Worm (Caenorhabditis elegans) whole organism, late embryonic: Measurements from ENCODE around the gene slt-1.
A peak's percentile ranks its signal among the peaks of the same experiment; 100 is the strongest.

Experiments used
- C08G9.2 ChIP-seq: sonication (generic microtip); optimal IDR thresholded peaks from 2 replicates; lab custom pipeline; 2016; ENCODE audit warnings: mild to moderate bottlenecking, missing genetic modification characterization, moderate library complexity, missing compliant biosample characterization
- C38D4.7 ChIP-seq: fragments of 200-800 bp; sonication (Bioruptor generic); optimal IDR thresholded peaks from 2 replicates; lab custom pipeline; 2018; ENCODE audit warnings: mild to moderate bottlenecking, missing genetic modification characterization, moderate library complexity, missing compliant biosample characterization
- K02D7.2 ChIP-seq: sonication (generic microtip); optimal IDR thresholded peaks from 2 replicates; lab custom pipeline; 2017; ENCODE audit warnings: mild to moderate bottlenecking, missing genetic modification characterization, missing compliant biosample characterization
- Y22D7AL.16 ChIP-seq: sonication (generic microtip); optimal IDR thresholded peaks from 2 replicates; lab custom pipeline; 2016; ENCODE audit warnings: missing genetic modification characterization, missing compliant biosample characterization
- ahr-1 ChIP-seq: sonication (generic microtip); optimal IDR thresholded peaks from 2 replicates; lab custom pipeline; 2016; ENCODE audit warnings: missing genetic modification characterization, missing compliant biosample characterization
- ceh-18 ChIP-seq: sonication (generic microtip); optimal IDR thresholded peaks from 2 replicates; lab custom pipeline; 2016; ENCODE audit warnings: missing genetic modification characterization, missing compliant biosample characterization
- ceh-19 ChIP-seq: fragments of 200-800 bp; sonication (Bioruptor generic); optimal IDR thresholded peaks from 2 replicates; lab custom pipeline; 2018; ENCODE audit warnings: mild to moderate bottlenecking, missing genetic modification characterization, missing compliant biosample characterization
- ceh-2 ChIP-seq: sonication (generic microtip); optimal IDR thresholded peaks from 2 replicates; lab custom pipeline; 2016; ENCODE audit warnings: missing genotype, missing genetic modification characterization, missing compliant biosample characterization
- ceh-34 ChIP-seq: sonication (generic microtip); optimal IDR thresholded peaks from 2 replicates; lab custom pipeline; 2016; ENCODE audit warnings: mild to moderate bottlenecking, missing genetic modification characterization, missing compliant biosample characterization
- che-1 ChIP-seq: sonication (generic microtip); optimal IDR thresholded peaks from 2 replicates; lab custom pipeline; 2016; ENCODE audit warnings: mild to moderate bottlenecking, missing genetic modification characterization, missing compliant biosample characterization
- dmd-4 ChIP-seq: sonication (generic microtip); optimal IDR thresholded peaks from 2 replicates; lab custom pipeline; 2016; ENCODE audit warnings: borderline replicate concordance, missing genetic modification characterization, missing compliant biosample characterization
- dve-1 ChIP-seq: sonication (generic microtip); optimal IDR thresholded peaks from 2 replicates; lab custom pipeline; 2017; ENCODE audit warnings: antibody characterized with exemption, mild to moderate bottlenecking, missing genetic modification characterization, missing compliant biosample characterization
- elt-2 ChIP-seq: sonication (generic microtip); optimal IDR thresholded peaks from 2 replicates; lab custom pipeline; 2016; ENCODE audit warnings: missing genetic modification reagents, missing genetic modification characterization, missing compliant biosample characterization
- fax-1 ChIP-seq: sonication (generic microtip); optimal IDR thresholded peaks from 2 replicates; lab custom pipeline; 2016; ENCODE audit warnings: missing genotype, missing genetic modification characterization, missing compliant biosample characterization
- fkh-6 ChIP-seq: sonication (generic microtip); optimal IDR thresholded peaks from 2 replicates; lab custom pipeline; 2016; ENCODE audit warnings: missing genetic modification characterization, missing compliant biosample characterization
- hlh-13 ChIP-seq: fragments of 200-800 bp; sonication (Bioruptor generic); optimal IDR thresholded peaks from 2 replicates; lab custom pipeline; 2018; ENCODE audit warnings: mild to moderate bottlenecking, missing genetic modification characterization, missing compliant biosample characterization
- hlh-15 ChIP-seq: sonication (generic microtip); optimal IDR thresholded peaks from 2 replicates; lab custom pipeline; 2016; ENCODE audit warnings: missing genetic modification characterization, missing compliant biosample characterization
- hlh-6 ChIP-seq: sonication (generic microtip); optimal IDR thresholded peaks from 2 replicates; lab custom pipeline; 2016; ENCODE audit warnings: missing genotype, missing genetic modification characterization, missing compliant biosample characterization
- hlh-8 ChIP-seq: sonication (generic microtip); optimal IDR thresholded peaks from 2 replicates; lab custom pipeline; 2016; ENCODE audit warnings: missing genotype, missing genetic modification characterization, missing compliant biosample characterization
- lim-6 ChIP-seq: sonication (generic microtip); optimal IDR thresholded peaks from 2 replicates; lab custom pipeline; 2016; ENCODE audit warnings: missing genetic modification characterization, missing compliant biosample characterization
- mec-3 ChIP-seq: sonication (generic microtip); optimal IDR thresholded peaks from 2 replicates; lab custom pipeline; 2016; ENCODE audit warnings: borderline replicate concordance, missing genetic modification characterization, missing compliant biosample characterization
- nfya-1 ChIP-seq: sonication (generic microtip); optimal IDR thresholded peaks from 2 replicates; lab custom pipeline; 2017; ENCODE audit warnings: missing genetic modification characterization, mild to moderate bottlenecking, missing compliant biosample characterization, antibody characterized with exemption, moderate library complexity
- nhr-11 ChIP-seq: fragments of 150-350 bp; optimal IDR thresholded peaks from 2 replicates; lab custom pipeline; 2014; ENCODE audit warnings: missing biosample characterization, missing genetic modification characterization
- nhr-232 ChIP-seq: sonication (generic microtip); optimal IDR thresholded peaks from 2 replicates; lab custom pipeline; 2016; ENCODE audit warnings: missing genetic modification characterization, missing compliant biosample characterization
- odd-2 ChIP-seq: sonication (generic microtip); optimal IDR thresholded peaks from 2 replicates; lab custom pipeline; 2017; ENCODE audit warnings: antibody characterized with exemption, mild to moderate bottlenecking, missing genetic modification characterization, missing compliant biosample characterization
- pat-9 ChIP-seq: fragments of 200-800 bp; sonication (Bioruptor generic); optimal IDR thresholded peaks from 2 replicates; lab custom pipeline; 2018; ENCODE audit warnings: mild to moderate bottlenecking, missing genetic modification characterization, moderate library complexity, missing compliant biosample characterization
- pha-2 ChIP-seq: sonication (generic microtip); optimal IDR thresholded peaks from 2 replicates; lab custom pipeline; 2017; ENCODE audit warnings: mild to moderate bottlenecking, missing genetic modification characterization, missing compliant biosample characterization
- pha-4 ChIP-seq: fragments of 150-350 bp; optimal IDR thresholded peaks from 2 replicates; lab custom pipeline; 2018; ENCODE audit warnings: missing biosample characterization, missing genetic modification reagents, missing genetic modification characterization
- pros-1 ChIP-seq: fragments of 150-350 bp; optimal IDR thresholded peaks from 2 replicates; lab custom pipeline; 2014; ENCODE audit warnings: missing biosample characterization, missing genetic modification reagents, missing genetic modification characterization
- ref-2 ChIP-seq: sonication (generic microtip); optimal IDR thresholded peaks from 2 replicates; lab custom pipeline; 2016; ENCODE audit warnings: missing genetic modification characterization, missing compliant biosample characterization
- rnt-1 ChIP-seq: sonication (generic microtip); optimal IDR thresholded peaks from 2 replicates; lab custom pipeline; 2016; ENCODE audit warnings: missing genetic modification characterization, missing compliant biosample characterization
- sox-2 ChIP-seq: fragments of 200-800 bp; sonication (Bioruptor generic); IDR thresholded peaks from 2 replicates; pipeline ENCODE4 v1.3.6; 2022; ENCODE audit warnings: missing genetic modification reagents, missing genetic modification characterization, missing compliant biosample characterization
- sox-4 ChIP-seq: sonication (generic microtip); optimal IDR thresholded peaks from 2 replicates; lab custom pipeline; 2017; ENCODE audit warnings: mild to moderate bottlenecking, missing genetic modification characterization, inconsistent platforms, missing compliant biosample characterization
- syd-9 ChIP-seq: sonication (generic microtip); optimal IDR thresholded peaks from 2 replicates; lab custom pipeline; 2016; ENCODE audit warnings: mild to moderate bottlenecking, missing genetic modification characterization, moderate library complexity, missing compliant biosample characterization
- tbx-2 ChIP-seq: sonication (generic microtip); optimal IDR thresholded peaks from 2 replicates; lab custom pipeline; 2016; ENCODE audit warnings: missing genetic modification characterization, missing compliant biosample characterization
- tbx-7 ChIP-seq: sonication (generic microtip); optimal IDR thresholded peaks from 2 replicates; lab custom pipeline; 2016; ENCODE audit warnings: missing genotype, missing genetic modification characterization, missing compliant biosample characterization
- unc-42 ChIP-seq: sonication (generic microtip); optimal IDR thresholded peaks from 2 replicates; lab custom pipeline; 2016; ENCODE audit warnings: missing genotype, missing genetic modification characterization, missing compliant biosample characterization
- unc-55 ChIP-seq: sonication (generic microtip); optimal IDR thresholded peaks from 2 replicates; lab custom pipeline; 2017; ENCODE audit warnings: missing biosample characterization, missing genetic modification reagents, missing genetic modification characterization
- unc-86 ChIP-seq: sonication (generic microtip); optimal IDR thresholded peaks from 2 replicates; lab custom pipeline; 2016; ENCODE audit warnings: missing genetic modification characterization, missing compliant biosample characterization

The slt-1 gene

DNA sequence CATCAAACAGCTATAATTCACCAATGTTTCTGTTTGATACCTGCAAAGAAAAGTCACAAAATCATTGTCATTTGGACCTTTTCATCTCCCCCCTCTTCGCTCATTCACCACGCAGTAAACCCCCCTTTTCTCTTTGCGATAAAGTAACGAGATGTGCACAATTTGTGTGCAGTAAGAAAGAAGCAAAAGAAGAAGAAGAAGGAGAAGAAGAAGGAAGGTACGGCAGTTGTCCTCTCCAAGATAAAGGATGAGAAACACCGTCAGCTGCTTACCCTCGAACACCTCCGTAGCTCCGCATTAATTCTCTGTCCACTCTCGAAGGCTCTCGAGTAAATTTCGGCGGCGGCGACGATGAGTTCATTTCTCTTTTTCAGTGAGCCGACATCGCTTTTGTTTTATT, 20.6 kb upstream of the slt-1 start:
- TF ChIP-seq ceh-18 (tag; lab: Kevin White, UChicago) (peak; percentile 60), ceh-34 (tag; lab: Kevin White, UChicago) (no peak), pros-1 (tag; lab: Kevin White, UChicago) (no peak), K02D7.2 (tag; lab: Kevin White, UChicago) (no peak), ref-2 (peak; percentile 10), lim-6 (no peak), tbx-2 (peak; percentile 18), nfya-1 (peak; percentile 16), rnt-1 (peak; percentile 52), mec-3 (no peak), unc-55 (GFP tag; lab: Kevin White, UChicago) (peak; percentile 64), dve-1 (no peak)
- TF ChIP-seq, all 69 proteins: peak for 6

DNA sequence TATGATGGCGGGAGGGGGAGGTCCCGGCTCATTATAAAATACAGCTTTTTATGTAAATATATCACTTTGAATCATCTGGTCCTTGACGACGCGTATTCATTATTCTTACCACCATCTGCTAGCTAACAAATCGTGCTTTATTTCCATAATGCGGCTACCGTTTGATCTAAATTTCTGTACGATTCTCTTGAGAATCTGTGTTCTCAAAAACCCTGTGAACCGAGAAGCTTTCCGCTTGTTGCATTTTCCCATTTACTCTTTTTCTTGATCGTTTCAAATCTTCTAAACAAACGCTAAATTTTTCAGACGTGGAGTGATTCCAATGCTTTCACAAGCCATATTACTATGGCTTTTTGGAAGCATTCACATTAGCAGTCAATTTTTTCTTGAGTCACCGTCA, 19.5 kb upstream of the slt-1 start, which contains the start of gene syg-2:
TSS of gene syg-2 (plus strand) at position 301 of the 400 bp plus-strand sequence.
- TF ChIP-seq fkh-6 (tag; lab: Kevin White, UChicago): no peak
- TF ChIP-seq ahr-1 (tag; lab: Kevin White, UChicago): no peak
- TF ChIP-seq syd-9 (tag; lab: Kevin White, UChicago): no peak
- no peak for TF ChIP-seq nfya-1
- no peak for TF ChIP-seq che-1 (tag; lab: Kevin White, UChicago)
- no peak for TF ChIP-seq elt-2 (tag; lab: Kevin White, UChicago)
- no peak for TF ChIP-seq dmd-4
- no peak for TF ChIP-seq unc-42 (tag; lab: Kevin White, UChicago)
- TF ChIP-seq dve-1: no peak
- no peak for TF ChIP-seq sox-2
- no peak for TF ChIP-seq C38D4.7 (GFP tag; lab: Kevin White, UChicago)
- no peak for TF ChIP-seq fax-1 (tag; lab: Kevin White, UChicago)
- TF ChIP-seq rnt-1: no peak
- TF ChIP-seq odd-2 (tag; lab: Kevin White, UChicago): no peak
- no peak for TF ChIP-seq hlh-15
- no peak for TF ChIP-seq nhr-11 (tag; lab: Kevin White, UChicago)
- TF ChIP-seq unc-55 (GFP tag; lab: Kevin White, UChicago): no peak
- TF ChIP-seq pros-1 (tag; lab: Kevin White, UChicago): no peak

DNA sequence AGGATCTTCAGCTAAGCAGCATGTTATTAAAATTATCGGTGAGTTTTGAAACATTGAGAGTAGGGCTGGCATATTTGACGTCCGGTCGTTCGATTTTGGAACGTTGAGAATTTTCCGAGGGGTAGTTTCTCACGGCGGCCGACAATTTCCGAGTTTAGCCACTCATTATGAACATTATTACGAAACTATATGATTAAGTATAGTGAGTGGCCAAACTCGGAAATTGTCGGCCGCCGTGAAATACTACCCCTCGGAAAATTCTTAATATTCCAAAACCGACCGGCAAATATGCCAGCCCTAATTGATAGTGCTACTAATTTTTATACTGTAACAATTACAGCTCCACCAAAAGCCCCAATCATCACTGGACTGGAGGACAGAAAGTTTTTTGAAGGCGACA, 16.7 kb upstream of the slt-1 start:
- TF ChIP-seq tbx-7 (tag; lab: Kevin White, UChicago) (no peak), Y22D7AL.16 (tag; lab: Kevin White, UChicago) (no peak), nhr-232 (tag; lab: Kevin White, UChicago) (no peak), C08G9.2 (tag; lab: Kevin White, UChicago) (no peak), pat-9 (no peak), unc-86 (no peak), sox-4 (tag; lab: Kevin White, UChicago) (no peak), pha-2 (tag; lab: Kevin White, UChicago) (no peak), ceh-19 (no peak), ceh-18 (tag; lab: Kevin White, UChicago) (no peak), pros-1 (tag; lab: Kevin White, UChicago) (no peak), ceh-2 (tag; lab: Kevin White, UChicago) (no peak), odd-2 (tag; lab: Kevin White, UChicago) (no peak), ref-2 (no peak), hlh-6 (tag; lab: Kevin White, UChicago) (no peak), pha-4 (no peak), tbx-2 (no peak), hlh-8 (tag; lab: Kevin White, UChicago) (no peak)
- TF ChIP-seq, all 69 proteins: peak for 0

DNA sequence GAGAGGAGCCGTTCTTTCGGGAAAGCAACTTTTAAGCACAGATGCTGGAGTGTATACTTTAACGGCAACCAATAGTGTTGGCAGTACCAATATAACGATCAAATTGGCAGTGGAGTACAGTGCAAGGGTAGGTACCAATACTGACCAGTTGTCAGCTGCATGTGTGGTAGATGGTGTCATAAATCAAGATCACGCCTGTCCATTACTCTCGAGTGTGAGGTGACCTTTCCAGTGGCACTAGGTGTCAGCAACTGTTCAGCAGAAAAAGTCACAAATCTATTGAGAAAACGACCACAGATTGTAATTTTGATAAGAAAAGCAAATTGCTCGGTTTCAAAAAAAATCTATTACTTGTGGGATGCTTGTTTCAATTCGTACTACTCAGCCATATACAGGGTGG, 14.7 kb upstream of the slt-1 start:
- TF ChIP-seq hlh-13 (GFP tag; lab: Kevin White, UChicago): no peak
- peak; percentile 58 for TF ChIP-seq unc-55 (GFP tag; lab: Kevin White, UChicago)
